Fruit fly (Drosophila melanogaster): ENCODE data around the gene Pcyt2.

Pcyt2 gene

dm6 chr3L:1578391-1578948 lies 25.2 kb downstream of the Pcyt2 start (continued):
- peak; percentile 29 for TF ChIP-seq cwo (GFP tag; optimal IDR thresholded peaks at IDR 0.05)
- TF ChIP-seq CG3407 (GFP tag; optimal IDR thresholded peaks at IDR 0.05) = no peak
- TF ChIP-seq az2 (GFP tag; optimal IDR thresholded peaks at IDR 0.05) = peak; percentile 22
- peak; percentile 33; the same call in 1 of the 2 replicates for TF ChIP-seq Ada2b (GFP tag; IDR thresholded peaks at IDR 0.05)
- TF ChIP-seq Hr3 (GFP tag; optimal IDR thresholded peaks at IDR 0.05) = peak; percentile 12
- TF ChIP-seq kay (GFP tag; optimal IDR thresholded peaks at IDR 0.05) = peak; percentile 25
- peak; percentile 14 for TF ChIP-seq D19B (GFP tag; optimal IDR thresholded peaks at IDR 0.05)
- TF ChIP-seq CG9437 (GFP tag; optimal IDR thresholded peaks at IDR 0.05) = peak; percentile 19
- peak; percentile 43; the same call in 1 of the 3 replicates for TF ChIP-seq ci (GFP tag; IDR thresholded peaks at IDR 0.05)
- TF ChIP-seq CG10267 (tag; optimal IDR thresholded peaks at IDR 0.05) = peak; percentile 7
- TF ChIP-seq Sox100B (GFP tag; optimal IDR thresholded peaks at IDR 0.05) = peak; percentile 52
- no peak for TF ChIP-seq ato (GFP tag; IDR thresholded peaks at IDR 0.05; ENCODE audit: partially characterized antibody)
- TF ChIP-seq CG4854 (GFP tag; optimal IDR thresholded peaks at IDR 0.05) = peak; percentile 15
- TF ChIP-seq jumu (GFP tag; optimal IDR thresholded peaks at IDR 0.05) = peak; percentile 23
- TF ChIP-seq dpn (GFP tag; optimal IDR thresholded peaks at IDR 0.05) = peak in 1 of 2 experiments; percentile 28
- peak; percentile 30 for TF ChIP-seq D19A (tag; optimal IDR thresholded peaks at IDR 0.05)
- TF ChIP-seq CG6689 (GFP tag; IDR thresholded peaks at IDR 0.05) = peak; percentile 45; the same call in 1 of the 2 replicates
- TF ChIP-seq CG33213 (GFP tag; optimal IDR thresholded peaks at IDR 0.05) = no peak
- no peak for TF ChIP-seq CG4730 (GFP tag; IDR thresholded peaks at IDR 0.05)
- TF ChIP-seq Drgx (GFP tag; IDR thresholded peaks at IDR 0.05) = peak; percentile 9; the same call in 1 of the 2 replicates
- peak; percentile 3 for TF ChIP-seq Oli (tag; optimal IDR thresholded peaks at IDR 0.05)
- TF ChIP-seq CG17359 (tag; optimal IDR thresholded peaks at IDR 0.05) = peak; percentile 58
- peak; percentile 43 for TF ChIP-seq Antp (GFP tag; optimal IDR thresholded peaks at IDR 0.05)

- TF ChIP-seq CG11456 (GFP tag; IDR thresholded peaks at IDR 0.05) (no peak), disco-r (GFP tag; optimal IDR thresholded peaks at IDR 0.05) (peak; percentile 30), CG4707 (GFP tag; optimal IDR thresholded peaks at IDR 0.05) (peak; percentile 61), knrl (GFP tag; IDR thresholded peaks at IDR 0.05; ENCODE audit: partially characterized antibody) (no peak), CG10321 (GFP tag; IDR thresholded peaks at IDR 0.05) (no peak), CG9797 (GFP tag; optimal IDR thresholded peaks at IDR 0.05) (peak; percentile 39), Ets97D (GFP tag; optimal IDR thresholded peaks at IDR 0.05) (peak; percentile 37), CG2678 (tag; optimal IDR thresholded peaks at IDR 0.05) (peak; percentile 80), CG5245 (GFP tag; optimal IDR thresholded peaks at IDR 0.05) (no peak), scrt (GFP tag; optimal IDR thresholded peaks at IDR 0.05) (peak; percentile 44), Rx (GFP tag; IDR thresholded peaks at IDR 0.05) (no peak; the same call in 1 of the 2 replicates), Nf-YB (GFP tag; optimal IDR thresholded peaks at IDR 0.05) (peak; percentile 41), gcm (GFP tag; optimal IDR thresholded peaks at IDR 0.05) (peak; percentile 69), Aef1 (GFP tag; IDR thresholded peaks at IDR 0.05) (no peak), CG4820 (GFP tag; optimal IDR thresholded peaks at IDR 0.05) (peak; percentile 61), sim (GFP tag; IDR thresholded peaks at IDR 0.05) (no peak), CG10366 (GFP tag; IDR thresholded peaks at IDR 0.05) (peak; percentile 19), hbn (GFP tag; IDR thresholded peaks at IDR 0.05; ENCODE audit: partially characterized antibody) (no peak), CG42726 (GFP tag; IDR thresholded peaks at IDR 0.05; ENCODE audit: partially characterized antibody) (no peak), oc (tag; optimal IDR thresholded peaks at IDR 0.05) (peak; percentile 93), CG13775 (GFP tag; optimal IDR thresholded peaks at IDR 0.05) (peak; percentile 49), CG31365 (tag; optimal IDR thresholded peaks at IDR 0.05) (peak; percentile 62), pum (GFP tag; optimal IDR thresholded peaks at IDR 0.05) (peak; percentile 62), CG3847 (GFP tag; IDR thresholded peaks at IDR 0.05) (no peak), CG13624 (GFP tag; optimal IDR thresholded peaks at IDR 0.05) (no peak), CG15073 (GFP tag; optimal IDR thresholded peaks at IDR 0.05) (no peak)
Observed at dm6 chr3L:1579169-1579853, 26.0 kb downstream of the Pcyt2 start.

Data from whole organism, embryonic.